Fruit fly (Drosophila melanogaster) whole organism: ENCODE data around the gene CG2909.

Experiments
- Dll ChIP-seq: fragments of >200 bp; optimal IDR thresholded peaks from 2 replicates; lab custom pipeline; 2017
- psq ChIP-seq: fragments of >200 bp; optimal IDR thresholded peaks from 2 replicates; lab custom pipeline; 2017

DNA sequence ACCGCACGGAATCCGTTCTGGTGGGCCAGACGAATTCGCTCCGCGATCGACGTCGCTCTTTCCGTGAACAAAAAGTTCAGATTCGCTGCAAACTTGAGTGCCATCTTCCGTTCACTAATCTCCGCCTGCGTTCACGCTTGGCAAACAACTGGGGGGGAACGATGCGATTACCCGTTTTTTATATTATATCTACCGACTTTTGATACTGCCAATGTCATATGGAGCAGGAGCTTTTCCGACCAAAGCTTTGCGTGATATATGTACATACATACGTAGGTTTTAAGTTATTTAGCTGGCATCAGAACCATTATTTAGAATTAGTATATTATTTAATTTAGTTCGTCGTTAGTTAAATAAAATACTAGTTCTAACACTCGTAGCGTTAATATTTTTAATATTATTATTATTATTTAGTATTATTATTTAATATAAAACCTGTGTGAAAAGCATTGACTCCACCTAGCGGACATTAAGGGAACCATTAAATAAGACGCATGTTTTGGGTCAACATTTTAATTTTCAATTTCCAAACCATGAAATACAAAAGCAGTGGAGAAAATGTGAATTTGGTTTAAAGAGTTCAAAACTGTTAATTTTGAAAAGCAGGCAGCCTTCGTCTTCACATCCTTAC lies 3.5 kb downstream of the CG2909 start, which contains the start of gene Gip:
- TF ChIP-seq Dll (lab: Kevin White, UChicago): no peak
- no peak for TF ChIP-seq psq (lab: Kevin White, UChicago)
